Fruit fly (Drosophila melanogaster) whole organism: ENCODE results near the gene msi.

Experiments used
- CG8478 ChIP-seq: fragments of >200 bp; optimal IDR thresholded peaks from 2 replicates; lab custom pipeline; 2018; ENCODE audit warnings: inconsistent platforms
- psq ChIP-seq: fragments of >200 bp; optimal IDR thresholded peaks from 2 replicates; lab custom pipeline; 2017

dm6 chr3R:25482463-25483173 lies 33.3 kb upstream of the msi start, which contains the start of the genes XNP, CG42488 and CG5116:
- TF ChIP-seq psq (lab: Kevin White, UChicago) (no peak), CG8478 (lab: Kevin White, UChicago) (no peak)
